Worm (Caenorhabditis elegans) whole organism, L1 larva: Measurements from ENCODE around the gene C48D5.3.

Experiments used
- C16A3.4 ChIP-seq: fragments of 150-350 bp; optimal IDR thresholded peaks from 2 replicates; lab custom pipeline; 2014; ENCODE audit warnings: missing biosample characterization, missing genetic modification characterization
- F16B12.6 ChIP-seq: fragments of 150-350 bp; optimal IDR thresholded peaks from 2 replicates; lab custom pipeline; 2014; ENCODE audit warnings: missing biosample characterization, missing genetic modification characterization
- Y116A8C.19 ChIP-seq: sonication (generic microtip); optimal IDR thresholded peaks from 2 replicates; lab custom pipeline; 2016; ENCODE audit warnings: missing compliant biosample characterization, missing genetic modification characterization, borderline replicate concordance
- aly-2 ChIP-seq: fragments of 150-350 bp; optimal IDR thresholded peaks from 2 replicates; lab custom pipeline; 2014; ENCODE audit warnings: missing biosample characterization, missing genetic modification characterization
- blmp-1 ChIP-seq: fragments of 150-350 bp; optimal IDR thresholded peaks from 2 replicates; lab custom pipeline; 2014; ENCODE audit warnings: missing biosample characterization, missing genetic modification characterization
- ceh-8 ChIP-seq: fragments of 200-800 bp; sonication (Bioruptor generic); optimal IDR thresholded peaks from 2 replicates; lab custom pipeline; 2018; ENCODE audit warnings: mild to moderate bottlenecking, missing genetic modification characterization, moderate library complexity, missing compliant biosample characterization
- ceh-82 ChIP-seq, 3 experiments: fragments of 150-350 bp in 1 of 3; sonication (generic microtip) in 2 of 3; optimal IDR thresholded peaks; 2 replicates each; lab custom pipeline; 2014 to 2017; ENCODE audit warnings: missing biosample characterization in 3 of 3, missing genetic modification characterization in 3 of 3
- dpl-1 ChIP-seq, 3 experiments: fragments of 150-350 bp in 2 of 3; sonication (generic microtip) in 1 of 3; optimal IDR thresholded peaks; 2 replicates each; lab custom pipeline; 2014 to 2017; ENCODE audit warnings: missing biosample characterization in 3 of 3, missing genetic modification characterization in 3 of 3, missing genetic modification reagents in 3 of 3
- dsc-1 ChIP-seq: sonication (generic microtip); optimal IDR thresholded peaks from 2 replicates; lab custom pipeline; 2016; ENCODE audit warnings: mild to moderate bottlenecking, missing genetic modification characterization, missing compliant biosample characterization
- egl-13 ChIP-seq: sonication (generic microtip); optimal IDR thresholded peaks from 2 replicates; lab custom pipeline; 2016; ENCODE audit warnings: missing genotype, missing genetic modification reagents, missing genetic modification characterization, missing compliant biosample characterization
- fkh-4 ChIP-seq: sonication (generic microtip); optimal IDR thresholded peaks from 2 replicates; lab custom pipeline; 2016; ENCODE audit warnings: missing compliant biosample characterization, missing genetic modification characterization, borderline replicate concordance
- fkh-8 ChIP-seq: sonication (generic microtip); optimal IDR thresholded peaks from 2 replicates; lab custom pipeline; 2016; ENCODE audit warnings: mild to moderate bottlenecking, missing genetic modification characterization, missing compliant biosample characterization
- hlh-17 ChIP-seq: fragments of 200-800 bp; sonication (Bioruptor generic); optimal IDR thresholded peaks from 2 replicates; lab custom pipeline; 2018; ENCODE audit warnings: missing genetic modification characterization, mild to moderate bottlenecking, missing compliant biosample characterization, moderate library complexity, borderline replicate concordance
- hpl-2 ChIP-seq: fragments of 150-350 bp; optimal IDR thresholded peaks from 2 replicates; lab custom pipeline; 2014; ENCODE audit warnings: missing biosample characterization, missing genetic modification reagents, missing genetic modification characterization
- irx-1 ChIP-seq: sonication (generic microtip); optimal IDR thresholded peaks from 2 replicates; lab custom pipeline; 2016; ENCODE audit warnings: missing genetic modification characterization, missing compliant biosample characterization
- isw-1 ChIP-seq: fragments of 200-800 bp; sonication (Bioruptor generic); IDR thresholded peaks from 2 replicates; pipeline ENCODE4 v1.3.6; 2022; ENCODE audit warnings: missing genetic modification characterization, missing compliant biosample characterization
- jun-1 ChIP-seq: fragments of 150-350 bp; optimal IDR thresholded peaks from 2 replicates; lab custom pipeline; 2014; ENCODE audit warnings: missing biosample characterization, missing genetic modification reagents, missing genetic modification characterization
- lin-14 ChIP-seq: fragments of 200-800 bp; sonication (Bioruptor generic); optimal IDR thresholded peaks from 2 replicates; lab custom pipeline; 2018; ENCODE audit warnings: mild to moderate bottlenecking, missing genetic modification characterization, moderate library complexity, missing compliant biosample characterization
- lin-35 ChIP-seq, 2 experiments: fragments of 150-350 bp; optimal IDR thresholded peaks; 2 replicates each; lab custom pipeline; 2014; ENCODE audit warnings: missing biosample characterization in 2 of 2, missing genetic modification characterization in 2 of 2, missing genetic modification reagents in 2 of 2
- lin-39 ChIP-seq: fragments of 150-350 bp; optimal IDR thresholded peaks from 2 replicates; lab custom pipeline; 2014; ENCODE audit warnings: missing biosample characterization, missing genetic modification reagents, missing genetic modification characterization
- lsy-2 ChIP-seq, 2 experiments: fragments of 150-350 bp; optimal IDR thresholded peaks; 2 replicates each; lab custom pipeline; 2014; ENCODE audit warnings: missing biosample characterization in 2 of 2, missing genetic modification characterization in 2 of 2
- mdl-1 ChIP-seq, 2 experiments: fragments of 150-350 bp; optimal IDR thresholded peaks; 2 replicates each; lab custom pipeline; 2014 to 2017; ENCODE audit warnings: missing biosample characterization in 2 of 2, missing genetic modification characterization in 2 of 2, inconsistent platforms in 1 of 2
- mep-1 ChIP-seq: fragments of 150-350 bp; optimal IDR thresholded peaks from 2 replicates; lab custom pipeline; 2014; ENCODE audit warnings: missing biosample characterization, missing genetic modification characterization
- nhr-19 ChIP-seq: fragments of 200-800 bp; sonication (Bioruptor generic); conservative IDR thresholded peaks from 2 replicates; pipeline ENCODE4 v1.3.6; 2022; ENCODE audit warnings: missing genetic modification characterization, missing compliant biosample characterization
- nhr-20 ChIP-seq: sonication (generic microtip); optimal IDR thresholded peaks from 2 replicates; lab custom pipeline; 2016; ENCODE audit warnings: mild to moderate bottlenecking, missing genetic modification characterization, missing compliant biosample characterization
- nhr-237 ChIP-seq: fragments of 150-350 bp; optimal IDR thresholded peaks from 2 replicates; lab custom pipeline; 2014; ENCODE audit warnings: missing biosample characterization, missing genetic modification characterization
- nhr-28 ChIP-seq: fragments of 150-350 bp; optimal IDR thresholded peaks from 2 replicates; lab custom pipeline; 2014; ENCODE audit warnings: missing biosample characterization, missing genetic modification characterization
- nhr-47 ChIP-seq: sonication (generic microtip); optimal IDR thresholded peaks from 2 replicates; lab custom pipeline; 2016; ENCODE audit warnings: mild to moderate bottlenecking, missing genetic modification characterization, moderate library complexity, missing compliant biosample characterization
- nhr-71 ChIP-seq: sonication (generic microtip); optimal IDR thresholded peaks from 2 replicates; lab custom pipeline; 2016; ENCODE audit warnings: mild to moderate bottlenecking, missing genetic modification characterization, moderate library complexity, missing compliant biosample characterization
- nhr-76 ChIP-seq: sonication (generic microtip); optimal IDR thresholded peaks from 2 replicates; lab custom pipeline; 2017; ENCODE audit warnings: missing biosample characterization, missing genetic modification characterization
- nhr-77 ChIP-seq: fragments of 150-350 bp; optimal IDR thresholded peaks from 2 replicates; lab custom pipeline; 2014; ENCODE audit warnings: missing biosample characterization, missing genetic modification characterization
- pax-3 ChIP-seq: fragments of 200-800 bp; sonication (Bioruptor generic); optimal IDR thresholded peaks from 2 replicates; lab custom pipeline; 2018; ENCODE audit warnings: mild to moderate bottlenecking, missing genetic modification characterization, moderate library complexity, missing compliant biosample characterization
- pqm-1 ChIP-seq: sonication (generic microtip); optimal IDR thresholded peaks from 3 replicates; lab custom pipeline; 2017; ENCODE audit warnings: missing biosample characterization, missing genetic modification characterization
- rnt-1 ChIP-seq: sonication (generic microtip); optimal IDR thresholded peaks from 2 replicates; lab custom pipeline; 2016; ENCODE audit warnings: mild to moderate bottlenecking, missing genetic modification characterization, moderate library complexity, missing compliant biosample characterization
- skn-1 ChIP-seq: fragments of 150-350 bp; optimal IDR thresholded peaks from 2 replicates; lab custom pipeline; 2014; ENCODE audit warnings: missing biosample characterization, missing genetic modification characterization
- snpc-4 ChIP-seq: fragments of 150-350 bp; optimal IDR thresholded peaks from 2 replicates; lab custom pipeline; 2014; ENCODE audit warnings: missing biosample characterization, missing genetic modification characterization
- snu-23 ChIP-seq: sonication (generic microtip); optimal IDR thresholded peaks from 2 replicates; lab custom pipeline; 2016; ENCODE audit warnings: missing genetic modification characterization, missing compliant biosample characterization
- sox-4 ChIP-seq: sonication (generic microtip); optimal IDR thresholded peaks from 2 replicates; lab custom pipeline; 2016; ENCODE audit warnings: missing genetic modification characterization, missing compliant biosample characterization
- swsn-7 ChIP-seq: sonication (generic microtip); optimal IDR thresholded peaks from 2 replicates; lab custom pipeline; 2016; ENCODE audit warnings: missing genetic modification characterization, missing compliant biosample characterization
- tbx-2 ChIP-seq: sonication (generic microtip); optimal IDR thresholded peaks from 2 replicates; lab custom pipeline; 2016; ENCODE audit warnings: missing genetic modification characterization, missing compliant biosample characterization
- tlp-1 ChIP-seq: fragments of 150-350 bp; optimal IDR thresholded peaks from 2 replicates; lab custom pipeline; 2014; ENCODE audit warnings: missing biosample characterization, missing genetic modification characterization
- unc-86 ChIP-seq: sonication (generic microtip); optimal IDR thresholded peaks from 2 replicates; lab custom pipeline; 2016; ENCODE audit warnings: missing genetic modification characterization, missing compliant biosample characterization
- unc-98 ChIP-seq: fragments of 200-800 bp; sonication (Bioruptor generic); IDR thresholded peaks from 2 replicates; pipeline ENCODE4 v1.3.6; 2022; ENCODE audit warnings: missing genetic modification characterization, missing compliant biosample characterization
- xbp-1 ChIP-seq: sonication (generic microtip); optimal IDR thresholded peaks from 2 replicates; lab custom pipeline; 2016; ENCODE audit warnings: missing genetic modification characterization, missing compliant biosample characterization
- ztf-11 ChIP-seq, 2 experiments: sonication (generic microtip); optimal IDR thresholded peaks; 2 replicates each; lab custom pipeline; 2016 to 2017; ENCODE audit warnings: missing genetic modification characterization in 2 of 2, missing biosample characterization in 1 of 2, missing compliant biosample characterization in 1 of 2

C48D5.3 gene

DNA sequence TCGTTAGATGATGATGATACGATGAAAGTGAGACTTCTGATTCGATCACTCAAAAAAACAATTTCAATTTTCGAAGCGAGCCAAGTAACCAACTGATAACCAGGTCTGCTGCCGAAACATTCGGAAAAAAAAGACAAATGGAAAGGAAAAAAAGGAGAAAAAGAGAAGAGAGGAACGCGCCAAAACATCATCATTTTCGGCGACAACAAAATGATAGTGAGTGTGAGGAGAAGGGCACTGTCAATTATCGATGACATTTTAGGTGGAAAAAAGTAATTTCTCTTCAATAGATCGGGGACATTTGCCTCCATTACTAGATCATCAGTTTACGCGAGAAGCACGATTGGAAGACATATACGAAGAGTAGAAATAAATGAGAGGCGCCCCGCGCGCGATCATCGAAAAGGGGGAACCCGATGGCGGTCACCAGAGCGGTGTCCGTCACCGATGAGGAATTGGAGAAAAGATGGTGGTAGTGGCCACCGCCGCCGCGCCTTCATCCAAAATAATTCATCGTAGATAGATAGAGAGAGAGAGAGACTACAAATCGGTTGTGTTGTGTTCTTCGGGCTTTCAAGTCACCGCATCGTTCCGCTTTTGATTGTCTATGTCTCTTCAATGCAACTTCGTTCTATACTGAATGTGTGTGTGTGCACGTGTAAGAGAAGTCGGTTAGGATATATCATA, 39.8 kb upstream of the C48D5.3 start (continued):
- TF ChIP-seq dpl-1 (GFP tag; optimal IDR thresholded peaks at IDR 0.05; lab: Kevin White, UChicago) (no peak), lin-14 (GFP tag; lab: Kevin White, UChicago) (peak; percentile 25), isw-1 (GFP tag; lab: Robert Waterston, UW) (no peak), fkh-4 (tag; lab: Kevin White, UChicago) (no peak)

DNA sequence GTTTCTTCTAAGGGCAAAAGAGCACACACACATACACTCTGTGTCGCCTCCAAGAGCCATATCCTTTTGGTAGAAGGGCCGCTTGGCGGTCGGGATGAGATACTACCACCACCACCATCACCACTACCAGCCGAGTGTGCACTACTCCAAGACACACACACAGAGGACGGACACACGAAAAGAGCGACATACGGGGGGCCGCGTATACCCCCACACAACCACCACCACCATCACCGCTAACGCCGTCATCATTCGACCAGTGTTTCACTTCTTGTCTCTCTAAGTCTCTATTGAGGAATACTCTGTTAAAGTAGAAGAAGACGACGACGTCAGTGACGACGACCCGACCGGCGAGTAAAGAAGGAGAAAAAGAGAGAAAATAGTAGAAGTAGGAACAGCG, 39.1 kb upstream of the C48D5.3 start:
- TF ChIP-seq nhr-28 (tag; lab: Kevin White, UChicago) (no peak), nhr-76 (tag; lab: Kevin White, UChicago) (no peak), xbp-1 (tag; lab: Kevin White, UChicago) (peak; percentile 20), aly-2 (tag; lab: Kevin White, UChicago) (no peak), tlp-1 (tag; lab: Kevin White, UChicago) (no peak), lsy-2 (tag; optimal IDR thresholded peaks at IDR 0.05; lab: Kevin White, UChicago) (peak in 1 of 2 experiments; percentile 43), C16A3.4 (tag; lab: Kevin White, UChicago) (no peak), swsn-7 (tag; lab: Kevin White, UChicago) (peak; percentile 55), mep-1 (tag; lab: Kevin White, UChicago) (peak; percentile 50), nhr-237 (tag; lab: Kevin White, UChicago) (no peak), sox-4 (tag; lab: Kevin White, UChicago) (no peak), F16B12.6 (tag; lab: Kevin White, UChicago) (no peak), snpc-4 (no peak), ceh-82 (tag; optimal IDR thresholded peaks at IDR 0.05; lab: Kevin White, UChicago) (peak in 1 of 3 experiments; percentile 62), fkh-8 (tag; lab: Kevin White, UChicago) (peak; percentile 81), lin-39 (no peak), hpl-2 (no peak), blmp-1 (peak; percentile 42), unc-86 (peak; percentile 58), rnt-1 (peak; percentile 12), nhr-71 (peak; percentile 59), lin-14 (GFP tag; lab: Kevin White, UChicago) (peak; percentile 88), nhr-20 (tag; lab: Kevin White, UChicago) (peak; percentile 5), dsc-1 (peak; percentile 8), hlh-17 (GFP tag; lab: Kevin White, UChicago) (no peak), irx-1 (tag; lab: Kevin White, UChicago) (no peak), isw-1 (GFP tag; lab: Robert Waterston, UW) (peak; percentile 23; the same call in 1 of the 2 replicates), nhr-19 (GFP tag; lab: Robert Waterston, UW) (0 out of 2 replicates have a peak, but pooled peaks have one; percentile 25), dpl-1 (GFP tag; optimal IDR thresholded peaks at IDR 0.05; lab: Kevin White, UChicago) (no peak), ztf-11 (tag; optimal IDR thresholded peaks at IDR 0.05; lab: Kevin White, UChicago) (peak in 1 of 2 experiments; percentile 53), mdl-1 (tag; optimal IDR thresholded peaks at IDR 0.05; lab: Kevin White, UChicago) (no peak), nhr-47 (tag; lab: Kevin White, UChicago) (peak; percentile 49), lin-35 (GFP tag; optimal IDR thresholded peaks at IDR 0.05; lab: Kevin White, UChicago) (peak in 1 of 2 experiments; percentile 26), jun-1 (no peak), ceh-8 (GFP tag; lab: Kevin White, UChicago) (peak; percentile 28), snu-23 (GFP tag; lab: Kevin White, UChicago) (peak; percentile 28), skn-1 (tag; lab: Kevin White, UChicago) (peak; percentile 23), pqm-1 (no peak), pax-3 (tag; lab: Kevin White, UChicago) (peak; percentile 2), tbx-2 (tag; lab: Kevin White, UChicago) (peak; percentile 41), egl-13 (tag; lab: Kevin White, UChicago) (peak; percentile 67), Y116A8C.19 (tag; lab: Kevin White, UChicago) (no peak), nhr-77 (no peak), unc-98 (no peak)
